Worm (Caenorhabditis elegans): ENCODE measurements around the gene R09D1.14.

- no peak for TF ChIP-seq dao-5 (tag; optimal IDR thresholded peaks at IDR 0.05)
- TF ChIP-seq him-1 (tag; optimal IDR thresholded peaks at IDR 0.05): no peak
- TF ChIP-seq W03F9.2 (tag; optimal IDR thresholded peaks at IDR 0.05): no peak
These were observed 33.3 kb downstream of the R09D1.14 start, which contains the start of gene M176.10 for ce11 chrII:9426076-9426475.

Data from whole organism, L4/young adult.